Fruit fly (Drosophila melanogaster): ENCODE data around the gene Scsalpha1.

The Scsalpha1 gene

dm6 chr3L:3814010-3814833 lies at the start of gene Scsalpha1:
TSS of gene Scsalpha1 (plus strand) at chr3L:3814211.
- peak; percentile 54 for TF ChIP-seq OdsH (GFP tag; optimal IDR thresholded peaks at IDR 0.05)
- no peak for TF ChIP-seq Mio (GFP tag; optimal IDR thresholded peaks at IDR 0.05)
- no peak for TF ChIP-seq brk (GFP tag; optimal IDR thresholded peaks at IDR 0.05)
- TF ChIP-seq br (GFP tag; optimal IDR thresholded peaks at IDR 0.05), result no peak
- peak; percentile 98 for TF ChIP-seq Vsx2 (GFP tag; optimal IDR thresholded peaks at IDR 0.05; ENCODE audit: partially characterized antibody)
- TF ChIP-seq tai (GFP tag; optimal IDR thresholded peaks at IDR 0.05), result no peak
- TF ChIP-seq lola (GFP tag; optimal IDR thresholded peaks at IDR 0.05), result no peak
- no peak for TF ChIP-seq Rel (GFP tag; optimal IDR thresholded peaks at IDR 0.05)
- peak; percentile 27 for TF ChIP-seq Rel (tag; optimal IDR thresholded peaks at IDR 0.05)
- TF ChIP-seq sv (GFP tag; optimal IDR thresholded peaks at IDR 0.05), result no peak
- TF ChIP-seq fru (GFP tag; optimal IDR thresholded peaks at IDR 0.05), result no peak
- TF ChIP-seq Hr83 (GFP tag; optimal IDR thresholded peaks at IDR 0.05; ENCODE audit: poor library complexity, severe bottlenecking), result peak; percentile 88
- no peak for TF ChIP-seq CG32264 (GFP tag; optimal IDR thresholded peaks at IDR 0.05)
- no peak for TF ChIP-seq jim (GFP tag; optimal IDR thresholded peaks at IDR 0.05)
- peak; percentile 21 for TF ChIP-seq Myc (optimal IDR thresholded peaks at IDR 0.05)
- no peak for TF ChIP-seq Hr78 (GFP tag; optimal IDR thresholded peaks at IDR 0.05)
- TF ChIP-seq dmrt93B (GFP tag; optimal IDR thresholded peaks at IDR 0.05), result no peak
- TF ChIP-seq CG9705 (GFP tag; optimal IDR thresholded peaks at IDR 0.05), result no peak
- TF ChIP-seq Dif (GFP tag; optimal IDR thresholded peaks at IDR 0.05; ENCODE audit: partially characterized antibody), result no peak
- TF ChIP-seq Jra (GFP tag; optimal IDR thresholded peaks at IDR 0.05), result peak; percentile 41
- peak; percentile 38 for TF ChIP-seq psq (GFP tag; optimal IDR thresholded peaks at IDR 0.05)
- no peak for TF ChIP-seq N (GFP tag; optimal IDR thresholded peaks at IDR 0.05)
- no peak for TF ChIP-seq h (GFP tag; optimal IDR thresholded peaks at IDR 0.05)
- TF ChIP-seq usp (GFP tag; optimal IDR thresholded peaks at IDR 0.05), result no peak
- TF ChIP-seq dsf (GFP tag; optimal IDR thresholded peaks at IDR 0.05; ENCODE audit: borderline replicate concordance), result peak; percentile 23
- peak; percentile 41 for TF ChIP-seq HLH106 (tag; optimal IDR thresholded peaks at IDR 0.05)
- no peak for TF ChIP-seq CrebA (GFP tag; optimal IDR thresholded peaks at IDR 0.05; ENCODE audit: borderline replicate concordance)
- no peak for TF ChIP-seq sage (GFP tag; optimal IDR thresholded peaks at IDR 0.05)
- TF ChIP-seq rgr (GFP tag; optimal IDR thresholded peaks at IDR 0.05), result peak; percentile 54
- no peak for TF ChIP-seq Dfd (GFP tag; optimal IDR thresholded peaks at IDR 0.05)
- TF ChIP-seq dl (GFP tag; optimal IDR thresholded peaks at IDR 0.05; ENCODE audit: insufficient read depth in 1 of 2, partially characterized antibody in 2 of 2), result no peak
- peak; percentile 65 for TF ChIP-seq Hnf4 (GFP tag; optimal IDR thresholded peaks at IDR 0.05)
- TF ChIP-seq ey (GFP tag; optimal IDR thresholded peaks at IDR 0.05), result peak; percentile 52
- peak in 1 of 2 experiments; percentile 28 for TF ChIP-seq foxo (GFP tag; optimal IDR thresholded peaks at IDR 0.05)
- TF ChIP-seq Abd-B (GFP tag; optimal IDR thresholded peaks at IDR 0.05), result no peak
- TF ChIP-seq woc (GFP tag; optimal IDR thresholded peaks at IDR 0.05), result peak; percentile 49
- no peak for TF ChIP-seq GATAd (GFP tag; optimal IDR thresholded peaks at IDR 0.05)
- TF ChIP-seq pan (optimal IDR thresholded peaks at IDR 0.05), result no peak
- peak; percentile 16 for TF ChIP-seq Sp1 (GFP tag; optimal IDR thresholded peaks at IDR 0.05)

dm6 chr3L:3764338-3764737 lies 49.7 kb upstream of the Scsalpha1 start:
- TF ChIP-seq Dif (GFP tag; optimal IDR thresholded peaks at IDR 0.05; ENCODE audit: partially characterized antibody) (no peak), Abd-B (GFP tag; optimal IDR thresholded peaks at IDR 0.05) (no peak), fru (GFP tag; optimal IDR thresholded peaks at IDR 0.05) (no peak), h (GFP tag; optimal IDR thresholded peaks at IDR 0.05) (no peak), Hr83 (GFP tag; optimal IDR thresholded peaks at IDR 0.05; ENCODE audit: poor library complexity, severe bottlenecking) (no peak), Mio (GFP tag; optimal IDR thresholded peaks at IDR 0.05) (no peak), dsf (GFP tag; optimal IDR thresholded peaks at IDR 0.05; ENCODE audit: borderline replicate concordance) (no peak), brk (GFP tag; optimal IDR thresholded peaks at IDR 0.05) (no peak), dl (GFP tag; optimal IDR thresholded peaks at IDR 0.05; ENCODE audit: insufficient read depth in 1 of 2, partially characterized antibody in 2 of 2) (no peak), N (GFP tag; optimal IDR thresholded peaks at IDR 0.05) (no peak), sage (GFP tag; optimal IDR thresholded peaks at IDR 0.05) (no peak), dmrt93B (GFP tag; optimal IDR thresholded peaks at IDR 0.05) (no peak), tai (GFP tag; optimal IDR thresholded peaks at IDR 0.05) (no peak), psq (GFP tag; optimal IDR thresholded peaks at IDR 0.05) (no peak), Jra (GFP tag; optimal IDR thresholded peaks at IDR 0.05) (no peak), CG9705 (GFP tag; optimal IDR thresholded peaks at IDR 0.05) (no peak), Myc (optimal IDR thresholded peaks at IDR 0.05) (no peak)

Data from whole organism, wandering third instar larva.